Worm (Caenorhabditis elegans) whole organism, young adult: Measurements from ENCODE around the gene dsb-3.
A peak's percentile ranks its signal among the peaks of the same experiment; 100 is the strongest.

ENCODE experiments used
- B0261.1 ChIP-seq: sonication (generic microtip); optimal IDR thresholded peaks from 2 replicates; lab custom pipeline; 2016; ENCODE audit warnings: mild to moderate bottlenecking, missing genetic modification characterization, moderate library complexity, missing compliant biosample characterization
- F23B12.7 ChIP-seq: sonication (generic microtip); optimal IDR thresholded peaks from 2 replicates; lab custom pipeline; 2017; ENCODE audit warnings: missing genetic modification characterization, mild to moderate bottlenecking, missing compliant biosample characterization, antibody characterized with exemption, moderate library complexity; ENCODE audit not compliant: insufficient read depth
- F57A8.1 ChIP-seq: fragments of 200-800 bp; sonication (Bioruptor generic); optimal IDR thresholded peaks from 2 replicates; lab custom pipeline; 2018; ENCODE audit warnings: mild to moderate bottlenecking, missing genetic modification characterization, moderate library complexity, missing compliant biosample characterization
- K11D2.4 ChIP-seq: fragments of 200-800 bp; sonication (Bioruptor generic); IDR thresholded peaks from 2 replicates; pipeline ENCODE4 v1.3.6; 2022; ENCODE audit warnings: missing genetic modification reagents, missing genetic modification characterization, missing compliant biosample characterization
- ZK185.1 ChIP-seq: sonication (generic microtip); optimal IDR thresholded peaks from 2 replicates; lab custom pipeline; 2016; ENCODE audit warnings: mild to moderate bottlenecking, missing genetic modification characterization, missing compliant biosample characterization; ENCODE audit not compliant: poor library complexity, severe bottlenecking
- atf-7 ChIP-seq: sonication (generic microtip); optimal IDR thresholded peaks from 2 replicates; lab custom pipeline; 2017; ENCODE audit warnings: mild to moderate bottlenecking, missing genetic modification characterization, missing compliant biosample characterization
- attf-5 ChIP-seq: fragments of 200-800 bp; sonication (Bioruptor generic); optimal IDR thresholded peaks from 2 replicates; lab custom pipeline; 2018; ENCODE audit warnings: mild to moderate bottlenecking, missing genetic modification characterization, missing compliant biosample characterization
- cebp-1 ChIP-seq, 2 experiments: fragments of 200-800 bp in 1 of 2; sonication (Bioruptor generic) in 1 of 2; sonication (generic microtip) in 1 of 2; IDR thresholded peaks in 1 of 2; optimal IDR thresholded peaks in 1 of 2; 2 replicates each; pipeline versions ENCODE4 v1.3.6 to Lab custom; 2017 to 2022; ENCODE audit warnings: missing compliant biosample characterization in 2 of 2, missing genetic modification characterization in 2 of 2, mild to moderate bottlenecking in 1 of 2, missing genetic modification reagents in 1 of 2, moderate library complexity in 1 of 2
- ceh-91 ChIP-seq: fragments of 200-800 bp; sonication (Bioruptor generic); IDR thresholded peaks from 2 replicates; pipeline ENCODE4 v1.3.6; 2022; ENCODE audit warnings: missing genetic modification reagents, missing genetic modification characterization, missing compliant biosample characterization
- dpff-1 ChIP-seq: sonication (generic microtip); optimal IDR thresholded peaks from 2 replicates; lab custom pipeline; 2017; ENCODE audit warnings: mild to moderate bottlenecking, missing genetic modification characterization, missing compliant biosample characterization
- dpl-1 ChIP-seq: fragments of 150-350 bp; optimal IDR thresholded peaks from 2 replicates; lab custom pipeline; 2014; ENCODE audit warnings: missing biosample characterization, missing genetic modification reagents, missing genetic modification characterization
- efl-1 ChIP-seq: fragments of 150-350 bp; optimal IDR thresholded peaks from 2 replicates; lab custom pipeline; 2014; ENCODE audit warnings: missing biosample characterization, missing genetic modification reagents, missing genetic modification characterization
- hlh-26 ChIP-seq: fragments of 200-800 bp; sonication (Bioruptor generic); conservative IDR thresholded peaks from 2 replicates; pipeline ENCODE4 v1.3.6; 2022; ENCODE audit warnings: missing genetic modification reagents, missing genetic modification characterization, missing compliant biosample characterization
- hmg-1.2 ChIP-seq: fragments of 200-800 bp; sonication (Bioruptor generic); IDR thresholded peaks from 2 replicates; pipeline ENCODE4 v1.3.6; 2022; ENCODE audit warnings: missing genetic modification reagents, missing genetic modification characterization, missing compliant biosample characterization
- hrde-1 ChIP-seq: sonication (generic microtip); optimal IDR thresholded peaks from 2 replicates; lab custom pipeline; 2016; ENCODE audit warnings: missing genetic modification characterization, mild to moderate bottlenecking, missing compliant biosample characterization, moderate library complexity, missing genotype, missing genetic modification reagents, borderline replicate concordance
- let-607 ChIP-seq, 2 experiments: fragments of 200-800 bp in 1 of 2; sonication (Bioruptor generic) in 1 of 2; sonication (generic microtip) in 1 of 2; optimal IDR thresholded peaks; 2 replicates each; lab custom pipeline; 2016 to 2018; ENCODE audit warnings: mild to moderate bottlenecking in 2 of 2, missing compliant biosample characterization in 2 of 2, missing genetic modification characterization in 2 of 2, moderate library complexity in 2 of 2, missing genotype in 1 of 2
- lin-26 ChIP-seq: fragments of 200-800 bp; sonication (Bioruptor generic); IDR thresholded peaks from 2 replicates; pipeline ENCODE4 v1.3.6; 2022; ENCODE audit warnings: missing genetic modification reagents, missing genetic modification characterization, missing compliant biosample characterization
- lin-40 ChIP-seq: sonication (generic microtip); optimal IDR thresholded peaks from 2 replicates; lab custom pipeline; 2016; ENCODE audit warnings: missing genetic modification characterization, mild to moderate bottlenecking, missing compliant biosample characterization, missing genotype, missing genetic modification reagents
- lsl-1 ChIP-seq: fragments of 200-800 bp; sonication (Bioruptor generic); optimal IDR thresholded peaks from 2 replicates; lab custom pipeline; 2018; ENCODE audit warnings: mild to moderate bottlenecking, missing genetic modification characterization, moderate library complexity, missing compliant biosample characterization
- madf-10 ChIP-seq: sonication (generic microtip); optimal IDR thresholded peaks from 2 replicates; lab custom pipeline; 2016; ENCODE audit warnings: mild to moderate bottlenecking, missing genetic modification characterization, missing compliant biosample characterization
- madf-6 ChIP-seq: fragments of 200-800 bp; sonication (Bioruptor generic); IDR thresholded peaks from 2 replicates; pipeline ENCODE4 v1.3.6; 2022; ENCODE audit warnings: missing genetic modification reagents, missing genetic modification characterization, missing compliant biosample characterization
- madf-8 ChIP-seq: fragments of 200-800 bp; sonication (Bioruptor generic); conservative IDR thresholded peaks from 2 replicates; pipeline ENCODE4 v1.3.6; 2022; ENCODE audit warnings: missing genetic modification reagents, missing genetic modification characterization, missing compliant biosample characterization
- mcd-1 ChIP-seq: fragments of 200-800 bp; sonication (Bioruptor generic); IDR thresholded peaks from 2 replicates; pipeline ENCODE4 v1.3.6; 2022; ENCODE audit warnings: missing genetic modification reagents, missing genetic modification characterization, missing compliant biosample characterization
- mes-4 ChIP-seq: sonication (generic microtip); optimal IDR thresholded peaks from 2 replicates; lab custom pipeline; 2016; ENCODE audit warnings: missing genotype, missing genetic modification characterization, missing compliant biosample characterization
- rec-8 ChIP-seq, 2 experiments: sonication (generic microtip); optimal IDR thresholded peaks; 2 replicates each; lab custom pipeline; 2016; ENCODE audit warnings: mild to moderate bottlenecking in 2 of 2, missing genetic modification characterization in 2 of 2, missing genetic modification reagents in 2 of 2, missing genotype in 2 of 2, missing biosample characterization in 1 of 2, missing compliant biosample characterization in 1 of 2, moderate library complexity in 1 of 2
- repo-1 ChIP-seq: sonication (generic microtip); optimal IDR thresholded peaks from 2 replicates; lab custom pipeline; 2017; ENCODE audit warnings: mild to moderate bottlenecking, missing genetic modification characterization, missing compliant biosample characterization
- snpc-1.3 ChIP-seq: sonication (generic microtip); optimal IDR thresholded peaks from 2 replicates; lab custom pipeline; 2017; ENCODE audit warnings: missing genetic modification characterization, mild to moderate bottlenecking, missing compliant biosample characterization, antibody characterized with exemption, moderate library complexity, missing genotype, missing genetic modification reagents; ENCODE audit not compliant: insufficient read depth
- tbp1 ChIP-seq: fragments of 200-800 bp; sonication (Bioruptor generic); optimal IDR thresholded peaks from 2 replicates; lab custom pipeline; 2018; ENCODE audit warnings: mild to moderate bottlenecking, missing genetic modification characterization, missing compliant biosample characterization
- ztf-25 ChIP-seq: fragments of 200-800 bp; sonication (Bioruptor generic); IDR thresholded peaks from 2 replicates; pipeline ENCODE4 v1.3.6; 2022; ENCODE audit warnings: missing genetic modification reagents, missing genetic modification characterization, missing compliant biosample characterization
- ztf-3 ChIP-seq: fragments of 200-800 bp; sonication (Bioruptor generic); optimal IDR thresholded peaks from 2 replicates; lab custom pipeline; 2018; ENCODE audit warnings: mild to moderate bottlenecking, missing genetic modification characterization, missing compliant biosample characterization
- ztf-6 ChIP-seq: fragments of 200-800 bp; sonication (Bioruptor generic); IDR thresholded peaks from 2 replicates; pipeline ENCODE4 v1.3.6; 2022; ENCODE audit warnings: missing genetic modification reagents, missing genetic modification characterization, missing compliant biosample characterization

The dsb-3 gene

DNA sequence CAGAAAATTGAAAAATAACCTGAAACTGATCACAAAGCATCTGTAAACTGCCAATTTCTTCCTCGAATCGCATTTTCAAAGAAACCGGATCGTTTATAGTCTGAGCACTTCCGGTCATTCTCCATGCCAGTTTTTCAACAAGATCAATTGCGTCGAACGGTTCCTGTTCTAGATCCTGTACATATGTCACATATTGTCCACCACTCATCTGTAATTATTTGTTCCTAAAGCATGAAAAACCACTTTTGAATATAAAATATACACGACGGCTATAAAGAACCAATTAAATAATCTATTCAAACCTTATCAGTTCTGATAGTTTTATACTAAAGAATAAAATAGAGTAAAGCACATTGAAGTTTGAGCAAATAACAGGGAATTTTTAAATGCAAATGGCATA lies 22.9 kb upstream of the dsb-3 start, which contains the start of gene sec-10 (continued):
- TF ChIP-seq F57A8.1: no peak
- TF ChIP-seq madf-10: no peak
- TF ChIP-seq ceh-91: no peak
- no peak for TF ChIP-seq ztf-3 (GFP tag; lab: Kevin White, UChicago)
- no peak for TF ChIP-seq K11D2.4 (GFP tag; lab: Robert Waterston, UW)
- no peak for TF ChIP-seq lin-26 (GFP tag; lab: Robert Waterston, UW)
- TF ChIP-seq hmg-1.2: no peak
- TF ChIP-seq madf-8 (GFP tag; lab: Robert Waterston, UW): no peak
- no peak for TF ChIP-seq ztf-6 (GFP tag; lab: Robert Waterston, UW)

DNA sequence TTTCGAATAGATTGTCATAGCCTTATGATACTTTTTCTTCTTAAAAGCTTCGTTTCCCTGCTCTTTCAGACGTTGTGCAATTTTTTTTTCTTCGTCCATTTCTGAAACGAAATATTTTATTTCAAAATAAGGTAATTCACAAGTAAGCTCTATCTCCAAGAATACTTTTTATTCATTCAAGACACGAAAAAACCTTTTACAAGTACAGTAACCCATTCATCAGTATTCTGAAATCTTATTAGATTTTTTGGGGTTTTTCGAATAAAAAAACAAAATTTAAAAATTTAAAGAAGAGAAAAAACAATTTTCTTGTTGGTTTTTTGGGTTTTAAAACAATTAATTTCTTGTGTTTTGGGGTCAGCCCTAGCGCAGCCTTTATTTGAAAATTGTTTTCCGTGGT lies 19.4 kb upstream of the dsb-3 start, which contains the start of gene rpap-3:
rpap-3 (minus strand) TSS at position 101 of the 400 bp plus-strand sequence.
- TF ChIP-seq atf-7 (no peak), madf-8 (GFP tag; lab: Robert Waterston, UW) (no peak), let-607 (tag; optimal IDR thresholded peaks at IDR 0.05; lab: Kevin White, UChicago) (no peak), B0261.1 (tag; lab: Kevin White, UChicago) (no peak), hlh-26 (GFP tag; lab: Robert Waterston, UW) (no peak), madf-6 (GFP tag; lab: Robert Waterston, UW) (peak; percentile 30; the same call in 1 of the 2 replicates), hrde-1 (tag; lab: Kevin White, UChicago) (peak; percentile 8), lin-26 (GFP tag; lab: Robert Waterston, UW) (no peak), cebp-1 (GFP tag; IDR thresholded peaks at IDR 0.05; lab: Robert Waterston, UW) (no peak), cebp-1 (tag; optimal IDR thresholded peaks at IDR 0.05; lab: Kevin White, UChicago) (peak; percentile 8)

DNA sequence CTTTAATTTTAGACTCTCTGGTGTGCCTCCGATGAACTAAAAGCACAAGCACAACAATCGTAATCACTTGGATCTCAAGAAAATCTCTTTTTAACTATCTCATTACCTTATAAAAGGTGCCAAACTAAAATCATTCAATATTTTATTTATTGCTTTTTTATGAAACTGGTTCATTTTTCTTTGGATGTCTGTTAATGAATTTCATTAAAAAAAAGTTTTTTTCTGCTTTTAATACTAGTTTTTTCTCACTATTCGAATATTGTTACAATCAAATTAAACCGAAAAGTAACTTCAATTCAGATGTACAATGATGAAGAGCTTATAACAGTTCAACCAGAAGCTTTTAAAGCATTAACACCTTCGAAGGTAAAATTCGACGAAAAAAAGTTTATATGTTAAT lies 16.3 kb upstream of the dsb-3 start, which contains the start of gene swd-2.1:
swd-2.1 (plus strand) TSS at position 301 of the 400 bp plus-strand sequence.
- TF ChIP-seq lin-40 (no peak), madf-10 (no peak), ZK185.1 (tag; lab: Kevin White, UChicago) (no peak), F23B12.7 (no peak), repo-1 (tag; lab: Kevin White, UChicago) (no peak), dpff-1 (tag; lab: Kevin White, UChicago) (no peak)

DNA sequence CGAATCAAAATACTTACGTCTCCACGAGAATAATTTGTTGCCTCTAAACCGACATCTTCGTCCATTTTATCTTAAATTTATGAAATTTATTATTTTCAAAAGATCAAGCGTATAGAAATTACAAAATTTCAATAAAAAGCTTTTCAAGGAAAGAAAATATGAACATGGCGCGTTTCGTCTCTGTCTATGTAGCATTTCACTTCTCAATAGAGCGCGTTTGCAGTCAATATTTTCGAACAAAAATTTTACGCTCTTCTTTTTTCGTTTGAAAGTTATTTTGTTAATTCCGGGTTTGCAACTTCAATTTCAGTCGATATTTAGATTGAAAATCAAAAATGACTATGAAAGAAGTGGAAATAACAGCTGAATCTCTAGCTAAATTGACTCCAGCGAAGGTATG lies 14.8 kb upstream of the dsb-3 start, which contains the start of the genes hcf-1 and swd-2.2:
hcf-1 (minus strand) TSS at position 70 of the 400 bp plus-strand sequence.
swd-2.2 (plus strand) TSS at position 206 of the 400 bp plus-strand sequence.
- TF ChIP-seq ztf-25 (no peak), F23B12.7 (peak; percentile 33), efl-1 (GFP tag; lab: Kevin White, UChicago) (peak; percentile 56), mes-4 (tag; lab: Kevin White, UChicago) (no peak), dpl-1 (GFP tag; lab: Kevin White, UChicago) (peak; percentile 23), snpc-1.3 (tag; lab: Kevin White, UChicago) (peak; percentile 18), attf-5 (GFP tag; lab: Kevin White, UChicago) (peak; percentile 8), tbp1 (GFP tag; lab: Kevin White, UChicago) (no peak), lsl-1 (GFP tag; lab: Kevin White, UChicago) (peak; percentile 42), hmg-1.2 (0 out of 2 replicates have a peak, but pooled peaks have one; percentile 5), mcd-1 (GFP tag; lab: Robert Waterston, UW) (peak; percentile 80)

DNA sequence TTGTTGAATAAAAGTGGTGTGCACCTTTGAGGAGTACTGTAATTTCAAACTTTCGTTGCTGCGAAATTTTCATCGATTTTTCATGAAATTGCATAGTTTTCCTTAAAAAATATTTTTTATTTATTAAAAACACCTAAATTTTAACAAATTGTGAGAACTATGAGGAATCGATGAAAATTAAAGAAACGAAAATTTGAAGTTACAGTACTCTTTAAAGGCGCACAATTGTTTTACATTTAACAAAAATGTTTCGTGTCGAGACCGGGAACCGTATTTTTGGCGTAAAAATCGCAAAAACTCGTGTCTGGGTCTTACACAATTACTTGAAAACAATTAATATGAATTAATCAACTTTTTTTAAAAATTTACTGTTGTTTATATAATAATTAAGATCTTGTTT lies 10.7 kb upstream of the dsb-3 start, which contains the start of gene rdl-1:
rdl-1 (minus strand) TSS at position 101 of the 400 bp plus-strand sequence.
- TF ChIP-seq lsl-1 (GFP tag; lab: Kevin White, UChicago) (peak; percentile 38), rec-8 (tag; optimal IDR thresholded peaks at IDR 0.05; lab: Kevin White, UChicago) (no peak)
